Worm (Caenorhabditis elegans): ENCODE data around the gene Y69H2.10.

DNA sequence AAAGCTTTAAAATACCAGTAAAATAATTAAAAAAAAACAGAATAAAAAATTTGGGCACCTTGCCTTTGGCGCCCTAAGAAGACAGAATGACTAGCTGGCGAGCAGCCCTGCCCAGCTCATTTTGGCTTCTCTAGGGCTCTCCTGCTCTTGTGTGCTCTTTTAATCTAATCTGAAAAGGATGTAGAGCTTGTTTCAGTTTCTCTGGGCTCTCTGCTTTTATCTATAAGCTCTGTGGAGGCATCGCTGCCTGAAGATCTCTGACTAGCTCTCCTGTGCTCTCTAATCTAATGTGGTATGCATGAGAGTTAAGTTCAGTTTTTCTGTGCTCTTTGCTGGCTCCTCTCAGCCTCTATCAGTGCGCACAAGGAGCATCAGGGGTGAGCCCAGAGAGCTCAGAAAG lies 55.7 kb downstream of the Y69H2.10 start:
- no peak for TF ChIP-seq Y79H2A.3 (GFP tag; conservative IDR thresholded peaks at IDR 0.05)
- no peak for TF ChIP-seq Y67H2A.10 (GFP tag; conservative IDR thresholded peaks at IDR 0.05)
- TF ChIP-seq dpl-1 (GFP tag; optimal IDR thresholded peaks at IDR 0.05): no peak
- no peak for TF ChIP-seq unc-62 (GFP tag; optimal IDR thresholded peaks at IDR 0.05)
- no peak for TF ChIP-seq ztf-28 (GFP tag; IDR thresholded peaks at IDR 0.05)
- TF ChIP-seq nfyb-1 (GFP tag; IDR thresholded peaks at IDR 0.05): no peak
- no peak for TF ChIP-seq ceh-58 (GFP tag; IDR thresholded peaks at IDR 0.05)
- no peak for TF ChIP-seq hrde-1 (tag; optimal IDR thresholded peaks at IDR 0.05; ENCODE audit: borderline replicate concordance)
- TF ChIP-seq F23B12.7 (tag; optimal IDR thresholded peaks at IDR 0.05; ENCODE audit: insufficient read depth): no peak

Measured in whole organism, young adult.